Worm (Caenorhabditis elegans) whole organism, L4/young adult: ENCODE measurements around the gene Y105C5B.15.

Experiments used
- dao-5 ChIP-seq: sonication (generic microtip); optimal IDR thresholded peaks from 2 replicates; lab custom pipeline; 2016; ENCODE audit warnings: missing genotype, missing genetic modification characterization, moderate library complexity, missing compliant biosample characterization
- him-1 ChIP-seq: sonication (generic microtip); optimal IDR thresholded peaks from 2 replicates; lab custom pipeline; 2016; ENCODE audit warnings: missing genotype, missing genetic modification reagents, missing genetic modification characterization, missing compliant biosample characterization

DNA sequence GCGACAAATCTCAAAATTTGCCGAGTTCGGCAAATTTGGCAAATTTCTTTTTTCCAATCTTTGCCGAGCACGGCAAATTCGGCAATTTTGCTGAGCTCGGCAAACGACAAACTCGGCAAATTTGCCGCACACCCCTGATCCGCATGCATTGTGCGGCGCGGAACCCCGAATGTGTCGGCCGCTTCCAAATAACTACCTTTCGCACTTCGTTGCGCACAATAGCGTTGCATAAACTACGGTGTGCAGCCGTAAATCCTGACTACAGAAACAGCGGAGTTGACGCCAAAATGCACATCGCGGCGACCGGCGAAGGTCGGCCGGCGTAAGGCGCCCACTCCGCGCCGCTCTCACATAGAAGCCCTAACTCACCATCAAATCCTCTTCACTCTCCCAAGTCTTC is 13.3 kb upstream of the Y105C5B.15 start:
- TF ChIP-seq dao-5 (tag; lab: Kevin White, UChicago) (no peak), him-1 (no peak)
